Worm (Caenorhabditis elegans): ENCODE results near the gene C27D9.2.

DNA sequence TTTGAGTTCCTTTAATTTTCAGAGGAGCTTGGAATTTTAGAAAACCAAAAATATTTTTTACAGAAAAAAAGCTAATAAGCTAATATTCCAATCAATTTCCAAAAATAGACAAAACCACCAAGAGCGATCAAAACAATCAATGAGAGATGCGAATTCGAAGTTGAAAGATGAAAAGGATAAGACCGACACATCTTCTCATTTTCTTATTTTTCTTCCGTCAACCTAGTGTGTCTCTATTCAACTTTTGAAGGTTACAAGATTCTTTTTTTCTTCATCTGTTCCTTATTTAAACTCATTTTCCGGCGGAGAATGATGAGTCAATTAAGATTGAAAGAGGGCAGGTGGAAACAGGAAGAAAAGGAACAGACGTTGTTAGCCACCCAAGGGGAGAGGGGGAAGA lies 11.0 kb upstream of the C27D9.2 start:
- TF ChIP-seq nhr-76 (tag; optimal IDR thresholded peaks at IDR 0.05) = no peak
- no peak for TF ChIP-seq elt-3 (tag; optimal IDR thresholded peaks at IDR 0.05)
- no peak for TF ChIP-seq mab-5 (tag; optimal IDR thresholded peaks at IDR 0.05)
